Worm (Caenorhabditis elegans) whole organism, late embryonic: Measurements from ENCODE around the gene scl-21.

Experiments used
- K02D7.2 ChIP-seq: sonication (generic microtip); optimal IDR thresholded peaks from 2 replicates; lab custom pipeline; 2017; ENCODE audit warnings: mild to moderate bottlenecking, missing genetic modification characterization, missing compliant biosample characterization
- Y22D7AL.16 ChIP-seq: sonication (generic microtip); optimal IDR thresholded peaks from 2 replicates; lab custom pipeline; 2016; ENCODE audit warnings: missing genetic modification characterization, missing compliant biosample characterization
- ama-1 ChIP-seq: fragments of 150-350 bp; optimal IDR thresholded peaks from 2 replicates; lab custom pipeline; 2014
- ceh-22 ChIP-seq: sonication (generic microtip); optimal IDR thresholded peaks from 2 replicates; lab custom pipeline; 2017; ENCODE audit warnings: missing biosample characterization, missing genetic modification characterization
- ceh-45 ChIP-seq: fragments of 200-800 bp; sonication (Bioruptor generic); IDR thresholded peaks from 2 replicates; pipeline ENCODE4 v1.3.6; 2022; ENCODE audit warnings: missing genetic modification reagents, missing genetic modification characterization, missing compliant biosample characterization
- ceh-9 ChIP-seq: sonication (generic microtip); optimal IDR thresholded peaks from 2 replicates; lab custom pipeline; 2016; ENCODE audit warnings: mild to moderate bottlenecking, missing genetic modification characterization, inconsistent platforms, missing compliant biosample characterization
- odd-2 ChIP-seq: sonication (generic microtip); optimal IDR thresholded peaks from 2 replicates; lab custom pipeline; 2017; ENCODE audit warnings: antibody characterized with exemption, mild to moderate bottlenecking, missing genetic modification characterization, missing compliant biosample characterization
- pat-9 ChIP-seq: fragments of 200-800 bp; sonication (Bioruptor generic); optimal IDR thresholded peaks from 2 replicates; lab custom pipeline; 2018; ENCODE audit warnings: mild to moderate bottlenecking, missing genetic modification characterization, moderate library complexity, missing compliant biosample characterization
- pqm-1 ChIP-seq: sonication (generic microtip); optimal IDR thresholded peaks from 2 replicates; lab custom pipeline; 2016; ENCODE audit warnings: missing genetic modification characterization, missing compliant biosample characterization
- sox-4 ChIP-seq: sonication (generic microtip); optimal IDR thresholded peaks from 2 replicates; lab custom pipeline; 2017; ENCODE audit warnings: mild to moderate bottlenecking, missing genetic modification characterization, inconsistent platforms, missing compliant biosample characterization
- unc-3 ChIP-seq, 2 experiments: fragments of 200-800 bp in 1 of 2; sonication (Bioruptor generic) in 1 of 2; sonication (generic microtip) in 1 of 2; conservative IDR thresholded peaks in 1 of 2; optimal IDR thresholded peaks in 1 of 2; 2 replicates each; pipeline versions ENCODE4 v1.3.6 to Lab custom; 2016 to 2022; ENCODE audit warnings: missing compliant biosample characterization in 2 of 2, missing genetic modification characterization in 2 of 2, missing genetic modification reagents in 1 of 2
- unc-42 ChIP-seq: sonication (generic microtip); optimal IDR thresholded peaks from 2 replicates; lab custom pipeline; 2016; ENCODE audit warnings: missing genotype, missing genetic modification characterization, missing compliant biosample characterization
- unc-55 ChIP-seq: sonication (generic microtip); optimal IDR thresholded peaks from 2 replicates; lab custom pipeline; 2017; ENCODE audit warnings: missing biosample characterization, missing genetic modification reagents, missing genetic modification characterization
- unc-86 ChIP-seq: sonication (generic microtip); optimal IDR thresholded peaks from 2 replicates; lab custom pipeline; 2016; ENCODE audit warnings: missing genetic modification characterization, missing compliant biosample characterization

- TF ChIP-seq unc-3 (GFP tag; conservative IDR thresholded peaks at IDR 0.05; lab: Robert Waterston, UW) (no peak), unc-3 (tag; optimal IDR thresholded peaks at IDR 0.05; lab: Kevin White, UChicago) (no peak), K02D7.2 (tag; lab: Kevin White, UChicago) (no peak), pqm-1 (no peak), unc-55 (GFP tag; lab: Kevin White, UChicago) (no peak), ceh-22 (tag; lab: Kevin White, UChicago) (no peak), unc-86 (tag; lab: Kevin White, UChicago) (no peak), unc-42 (no peak), odd-2 (tag; lab: Kevin White, UChicago) (no peak), sox-4 (tag; lab: Kevin White, UChicago) (no peak), pat-9 (tag; lab: Kevin White, UChicago) (no peak), ceh-9 (tag; lab: Kevin White, UChicago) (no peak), ama-1 (no peak), Y22D7AL.16 (no peak), ceh-45 (no peak)
These were observed 1.6 kb upstream of the scl-21 start for ce11 chrV:19497087-19497486.
